Worm (Caenorhabditis elegans) whole organism, L2 larva: ENCODE data around the gene F35E8.13.
"Not testable (repeated sequence)": the region's sequence is repeated elsewhere in the genome, so short reads cannot be mapped to it uniquely, and the experiment has no call there.

ENCODE experiments used
- R02D3.7 ChIP-seq: fragments of 150-350 bp; optimal IDR thresholded peaks from 2 replicates; lab custom pipeline; 2014; ENCODE audit warnings: missing biosample characterization, missing genetic modification characterization
- Y55F3AM.14 ChIP-seq: fragments of 200-800 bp; sonication (Bioruptor generic); optimal IDR thresholded peaks from 2 replicates; lab custom pipeline; 2018; ENCODE audit warnings: mild to moderate bottlenecking, missing genetic modification characterization, missing compliant biosample characterization
- ZK546.5 ChIP-seq: sonication (generic microtip); optimal IDR thresholded peaks from 2 replicates; lab custom pipeline; 2017; ENCODE audit warnings: missing biosample characterization, missing genetic modification characterization
- ama-1 ChIP-seq: fragments of 150-350 bp; optimal IDR thresholded peaks from 2 replicates; lab custom pipeline; 2018; ENCODE audit warnings: inconsistent platforms
- dmd-4 ChIP-seq: sonication (generic microtip); optimal IDR thresholded peaks from 2 replicates; lab custom pipeline; 2017; ENCODE audit warnings: missing biosample characterization, missing genetic modification characterization
- egl-27 ChIP-seq: sonication (generic microtip); optimal IDR thresholded peaks from 3 replicates; lab custom pipeline; 2017; ENCODE audit warnings: missing biosample characterization, missing genetic modification reagents, missing genetic modification characterization
- elt-1 ChIP-seq: fragments of 150-350 bp; optimal IDR thresholded peaks from 2 replicates; lab custom pipeline; 2014; ENCODE audit warnings: missing biosample characterization, missing genetic modification characterization
- elt-3 ChIP-seq: sonication (generic microtip); optimal IDR thresholded peaks from 2 replicates; lab custom pipeline; 2017; ENCODE audit warnings: missing biosample characterization, missing genetic modification characterization
- fos-1 ChIP-seq: fragments of 150-350 bp; optimal IDR thresholded peaks from 2 replicates; lab custom pipeline; 2014; ENCODE audit warnings: missing biosample characterization, missing genetic modification characterization
- lin-11 ChIP-seq: fragments of 150-350 bp; sonication (generic microtip); optimal IDR thresholded peaks from 2 replicates; lab custom pipeline; 2014; ENCODE audit warnings: missing biosample characterization, missing genetic modification characterization, inconsistent platforms, mixed read lengths
- lin-39 ChIP-seq: fragments of 150-350 bp; optimal IDR thresholded peaks from 2 replicates; lab custom pipeline; 2014; ENCODE audit warnings: missing biosample characterization, missing genetic modification reagents, missing genetic modification characterization
- lsy-2 ChIP-seq, 2 experiments: fragments of 150-350 bp in 1 of 2; sonication (generic microtip) in 1 of 2; optimal IDR thresholded peaks; 2 replicates each; lab custom pipeline; 2014 to 2017; ENCODE audit warnings: missing biosample characterization in 2 of 2, missing genetic modification characterization in 2 of 2
- mbf-1 ChIP-seq: sonication (generic microtip); optimal IDR thresholded peaks from 2 replicates; lab custom pipeline; 2017; ENCODE audit warnings: missing biosample characterization, missing genetic modification characterization
- mdl-1 ChIP-seq, 2 experiments: fragments of 150-350 bp in 1 of 2; sonication (generic microtip) in 1 of 2; optimal IDR thresholded peaks; 2 replicates each; lab custom pipeline; 2017; ENCODE audit warnings: missing biosample characterization in 2 of 2, missing genetic modification characterization in 2 of 2
- nhr-10 ChIP-seq: sonication (generic microtip); optimal IDR thresholded peaks from 2 replicates; lab custom pipeline; 2017; ENCODE audit warnings: missing biosample characterization, missing genetic modification characterization
- nhr-12 ChIP-seq: fragments of 150-350 bp; optimal IDR thresholded peaks from 2 replicates; lab custom pipeline; 2014; ENCODE audit warnings: missing biosample characterization, missing genetic modification characterization
- nhr-129 ChIP-seq: fragments of 150-350 bp; optimal IDR thresholded peaks from 2 replicates; lab custom pipeline; 2014; ENCODE audit warnings: missing biosample characterization, missing genetic modification characterization
- nhr-21 ChIP-seq: fragments of 150-350 bp; optimal IDR thresholded peaks from 2 replicates; lab custom pipeline; 2014; ENCODE audit warnings: missing biosample characterization, missing genetic modification characterization
- nhr-237 ChIP-seq: fragments of 150-350 bp; optimal IDR thresholded peaks from 2 replicates; lab custom pipeline; 2014; ENCODE audit warnings: missing biosample characterization, missing genetic modification characterization
- nhr-25 ChIP-seq: fragments of 150-350 bp; sonication (generic microtip); optimal IDR thresholded peaks from 3 replicates; lab custom pipeline; 2014; ENCODE audit warnings: missing biosample characterization, missing genetic modification characterization
- nhr-6 ChIP-seq: fragments of 150-350 bp; optimal IDR thresholded peaks from 2 replicates; lab custom pipeline; 2014; ENCODE audit warnings: missing biosample characterization, missing genetic modification characterization
- peb-1 ChIP-seq: fragments of 150-350 bp; optimal IDR thresholded peaks from 2 replicates; lab custom pipeline; 2014; ENCODE audit warnings: missing biosample characterization, missing genetic modification characterization
- skn-1 ChIP-seq: sonication (generic microtip); optimal IDR thresholded peaks from 2 replicates; lab custom pipeline; 2017; ENCODE audit warnings: missing biosample characterization, missing genetic modification characterization
- sma-3 ChIP-seq: sonication (generic microtip); optimal IDR thresholded peaks from 2 replicates; lab custom pipeline; 2016; ENCODE audit warnings: missing genetic modification reagents, missing genetic modification characterization, missing compliant biosample characterization
- sma-9 ChIP-seq, 2 experiments: fragments of 150-350 bp in 1 of 2; sonication (generic microtip) in 1 of 2; optimal IDR thresholded peaks; 2 replicates each; lab custom pipeline; 2014 to 2016; ENCODE audit warnings: missing genetic modification characterization in 2 of 2, mild to moderate bottlenecking in 1 of 2, missing biosample characterization in 1 of 2, missing compliant biosample characterization in 1 of 2, missing genetic modification reagents in 1 of 2, moderate library complexity in 1 of 2
- unc-39 ChIP-seq: fragments of 150-350 bp; optimal IDR thresholded peaks from 2 replicates; lab custom pipeline; 2014; ENCODE audit warnings: missing biosample characterization, missing genetic modification characterization
- unc-55 ChIP-seq: fragments of 150-350 bp; sonication (generic microtip); optimal IDR thresholded peaks from 3 replicates; lab custom pipeline; 2014; ENCODE audit warnings: missing biosample characterization, missing genetic modification reagents, missing genetic modification characterization
- unc-62 ChIP-seq: fragments of 150-350 bp; optimal IDR thresholded peaks from 2 replicates; lab custom pipeline; 2014; ENCODE audit warnings: missing biosample characterization, missing genetic modification reagents, missing genetic modification characterization
- ztf-11 ChIP-seq: sonication (generic microtip); optimal IDR thresholded peaks from 2 replicates; lab custom pipeline; 2017; ENCODE audit warnings: missing biosample characterization, missing genetic modification characterization
- ztf-4 ChIP-seq: fragments of 150-350 bp; optimal IDR thresholded peaks from 2 replicates; lab custom pipeline; 2014; ENCODE audit warnings: missing biosample characterization, missing genetic modification characterization

F35E8.13 gene

ce11 chrV:15892696-15893095 lies 30.4 kb upstream of the F35E8.13 start, which contains the start of gene T06C12.11:
T06C12.11 (plus strand) TSS chrV:15892996.
- TF ChIP-seq nhr-6 (tag; lab: Kevin White, UChicago) (no peak), nhr-12 (no peak), Y55F3AM.14 (GFP tag; lab: Kevin White, UChicago) (no peak), nhr-21 (tag; lab: Kevin White, UChicago) (no peak), sma-3 (GFP tag; lab: Kevin White, UChicago) (no peak), nhr-25 (tag; lab: Kevin White, UChicago) (no peak), ztf-4 (no peak), nhr-10 (tag; lab: Kevin White, UChicago) (no peak)

DNA sequence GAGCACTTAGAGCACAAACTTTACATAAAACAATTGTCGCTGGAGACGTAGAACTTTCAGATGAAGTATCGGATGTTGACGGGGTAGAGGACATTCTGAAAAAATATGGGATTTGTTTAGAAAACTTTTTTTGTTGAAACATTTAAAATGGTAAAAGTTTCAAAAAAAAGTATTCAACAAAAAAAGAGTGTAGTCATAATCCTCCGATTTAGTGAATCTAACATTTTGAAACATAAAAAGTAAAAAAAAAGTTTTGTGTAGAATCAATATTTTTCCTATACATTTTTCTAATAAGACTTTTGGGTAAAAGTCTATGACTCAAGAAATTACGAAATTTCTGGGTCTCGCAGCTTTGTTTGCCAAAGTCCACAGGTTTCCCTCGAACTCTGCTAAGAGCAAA lies 26.4 kb upstream of the F35E8.13 start, which contains the start of gene nhr-213:
Gene nhr-213, minus strand, starts transcription at position 101 of the 400 bp plus-strand sequence.
- TF ChIP-seq elt-1, result no peak
- no peak for TF ChIP-seq dmd-4 (tag; lab: Kevin White, UChicago)

- TF ChIP-seq R02D3.7 (tag; lab: Kevin White, UChicago) (no peak), Y55F3AM.14 (GFP tag; lab: Kevin White, UChicago) (no peak), nhr-237 (tag; lab: Kevin White, UChicago) (no peak), egl-27 (tag; lab: Kevin White, UChicago) (no peak), ztf-11 (tag; lab: Kevin White, UChicago) (no peak), ama-1 (lab: Kevin White, UChicago) (no peak), lsy-2 (tag; optimal IDR thresholded peaks at IDR 0.05; lab: Kevin White, UChicago) (no peak), unc-39 (tag; lab: Kevin White, UChicago) (no peak), peb-1 (tag; lab: Kevin White, UChicago) (no peak), lin-39 (tag; lab: Kevin White, UChicago) (no peak), sma-3 (GFP tag; lab: Kevin White, UChicago) (no peak), skn-1 (tag; lab: Kevin White, UChicago) (no peak), lin-11 (tag; lab: Kevin White, UChicago) (no peak), ZK546.5 (tag; lab: Kevin White, UChicago) (no peak), unc-62 (GFP tag; lab: Kevin White, UChicago) (no peak), mdl-1 (tag; optimal IDR thresholded peaks at IDR 0.05; lab: Kevin White, UChicago) (no peak), elt-3 (no peak), sma-9 (GFP tag; optimal IDR thresholded peaks at IDR 0.05; lab: Kevin White, UChicago) (no peak), sma-9 (tag; optimal IDR thresholded peaks at IDR 0.05; lab: Kevin White, UChicago) (no peak)
These were observed 25.4 kb upstream of the F35E8.13 start, which contains the start of gene str-60 for ce11 chrV:15897696-15898095. str-60 (plus strand) TSS chrV:15897996.

ce11 chrV:15899696-15900095 lies 23.4 kb upstream of the F35E8.13 start, which contains the start of gene T06C12.14:
T06C12.14 (plus strand) TSS chrV:15899996.
- TF ChIP-seq elt-1 (no peak), ama-1 (lab: Kevin White, UChicago) (no peak), lsy-2 (tag; optimal IDR thresholded peaks at IDR 0.05; lab: Kevin White, UChicago) (no peak)
- TF ChIP-seq, all 48 proteins: peak for 0

- TF ChIP-seq dmd-4 (tag; lab: Kevin White, UChicago) (no peak), lsy-2 (tag; optimal IDR thresholded peaks at IDR 0.05; lab: Kevin White, UChicago) (no peak), unc-55 (GFP tag; lab: Kevin White, UChicago) (no peak), nhr-237 (tag; lab: Kevin White, UChicago) (no peak), sma-9 (GFP tag; optimal IDR thresholded peaks at IDR 0.05; lab: Kevin White, UChicago) (no peak), sma-9 (tag; optimal IDR thresholded peaks at IDR 0.05; lab: Kevin White, UChicago) (no peak), peb-1 (tag; lab: Kevin White, UChicago) (no peak), sma-3 (GFP tag; lab: Kevin White, UChicago) (no peak), mbf-1 (tag; lab: Kevin White, UChicago) (no peak), unc-39 (tag; lab: Kevin White, UChicago) (no peak), R02D3.7 (tag; lab: Kevin White, UChicago) (no peak)
These were observed 22.5 kb upstream of the F35E8.13 start for ce11 chrV:15900564-15900963.

DNA sequence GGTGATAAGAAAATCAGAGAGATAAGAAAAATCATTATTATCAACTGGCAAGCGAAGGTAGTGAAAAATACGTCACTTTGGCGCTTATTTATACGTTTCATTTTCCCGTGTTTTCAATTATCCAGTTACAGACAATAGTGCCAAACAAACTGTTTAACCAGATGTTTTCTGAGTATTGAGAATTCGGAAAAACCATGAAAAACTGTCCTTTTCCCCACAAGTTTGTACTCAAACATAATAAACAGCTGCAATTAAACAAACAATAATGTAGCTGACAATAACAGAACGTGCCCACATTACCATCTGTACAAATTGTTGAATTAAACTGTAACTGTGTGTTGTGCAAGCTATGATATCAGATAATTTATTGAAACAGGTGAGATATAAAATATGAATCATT lies 17.5 kb upstream of the F35E8.13 start, which contains the start of the genes F35E8.1 and F35E8.2:
Gene F35E8.1, minus strand, starts transcription at position 101 of the 400 bp plus-strand sequence.
Gene F35E8.2, plus strand, starts transcription at position 132 of the 400 bp plus-strand sequence.
- not testable (repeated sequence) for TF ChIP-seq fos-1 (tag; lab: Kevin White, UChicago); mdl-1 (tag; optimal IDR thresholded peaks at IDR 0.05; lab: Kevin White, UChicago); nhr-129 (tag; lab: Kevin White, UChicago)
